In the genomic region with DNA sequence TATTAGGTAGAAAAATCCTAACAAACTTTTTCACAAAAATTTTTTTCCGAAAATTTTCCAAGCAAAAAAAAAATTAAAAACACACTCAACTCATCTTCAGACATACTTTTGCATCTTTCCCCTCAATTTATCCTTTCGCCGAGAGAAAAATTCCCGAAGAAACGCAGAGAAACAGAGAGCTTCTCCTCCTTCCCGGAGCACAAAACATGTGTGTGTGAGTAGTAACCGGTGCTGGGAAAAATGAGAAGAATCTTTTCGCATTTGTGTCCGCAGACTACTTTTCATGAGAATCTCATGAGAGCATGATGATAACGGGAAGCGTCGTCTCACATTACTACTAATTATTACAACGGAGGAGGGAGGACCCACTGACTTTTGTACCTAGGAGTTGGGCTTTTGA, we compare ENCODE assay signal across 6 worm cellular contexts.
TF ChIP-seq lines count a peak whose summit lies in the region.

No protein-coding gene starts in this region.

TF ChIP-seq in whole organism, L1 larva, 84 proteins besides CTCF, POLR2A, EP300 and RAD21 (continues in another document):
- TF ChIP-seq mep-1 (tag; optimal IDR thresholded peaks at IDR 0.05; lab: Kevin White, UChicago) (peak; percentile 41), blmp-1 (tag; optimal IDR thresholded peaks at IDR 0.05; lab: Kevin White, UChicago) (no peak), nhr-71 (tag; optimal IDR thresholded peaks at IDR 0.05; lab: Kevin White, UChicago) (peak; percentile 58), aly-2 (tag; optimal IDR thresholded peaks at IDR 0.05; lab: Kevin White, UChicago) (no peak), ceh-90 (tag; optimal IDR thresholded peaks at IDR 0.05; lab: Kevin White, UChicago) (no peak), unc-98 (GFP tag; IDR thresholded peaks at IDR 0.05; lab: Robert Waterston, UW) (peak; percentile 16; the same call in 1 of the 2 replicates), nhr-19 (GFP tag; conservative IDR thresholded peaks at IDR 0.05; lab: Robert Waterston, UW) (no peak; the same call in 1 of the 2 replicates), lsy-2 (tag; optimal IDR thresholded peaks at IDR 0.05; lab: Kevin White, UChicago) (peak in 1 of 2 experiments; percentile 36), lin-14 (GFP tag; optimal IDR thresholded peaks at IDR 0.05; lab: Kevin White, UChicago) (peak; percentile 67), nhr-84 (tag; optimal IDR thresholded peaks at IDR 0.05; lab: Kevin White, UChicago) (no peak), ztf-11 (tag; optimal IDR thresholded peaks at IDR 0.05; lab: Kevin White, UChicago) (no peak), dpl-1 (GFP tag; optimal IDR thresholded peaks at IDR 0.05; lab: Kevin White, UChicago) (no peak), dsc-1 (tag; optimal IDR thresholded peaks at IDR 0.05; lab: Kevin White, UChicago) (peak; percentile 85), ets-5 (GFP tag; IDR thresholded peaks at IDR 0.05; lab: Robert Waterston, UW) (no peak)

TF ChIP-seq in whole organism, L2 larva, 48 proteins besides CTCF, POLR2A, EP300 and RAD21:
- TF ChIP-seq egl-27 (tag; optimal IDR thresholded peaks at IDR 0.05; lab: Kevin White, UChicago) (no peak), nhr-129 (tag; optimal IDR thresholded peaks at IDR 0.05; lab: Kevin White, UChicago) (peak; percentile 51), F13H6.1 (tag; optimal IDR thresholded peaks at IDR 0.05; lab: Kevin White, UChicago) (peak; percentile 57), unc-55 (GFP tag; optimal IDR thresholded peaks at IDR 0.05; lab: Kevin White, UChicago) (peak; percentile 16), nhr-23 (tag; optimal IDR thresholded peaks at IDR 0.05; lab: Kevin White, UChicago) (no peak), lsy-2 (tag; optimal IDR thresholded peaks at IDR 0.05; lab: Kevin White, UChicago) (peak in 1 of 2 experiments; percentile 33), C34F6.9 (tag; optimal IDR thresholded peaks at IDR 0.05; lab: Kevin White, UChicago) (peak; percentile 4), nhr-237 (tag; optimal IDR thresholded peaks at IDR 0.05; lab: Kevin White, UChicago) (no peak)

TF ChIP-seq in whole organism, L3 larva, 47 proteins besides CTCF, POLR2A, EP300 and RAD21:
- TF ChIP-seq nfya-1 (tag; optimal IDR thresholded peaks at IDR 0.05; lab: Kevin White, UChicago; ENCODE audit: insufficient read depth) (peak; percentile 16), unc-39 (tag; optimal IDR thresholded peaks at IDR 0.05; lab: Kevin White, UChicago) (no peak), elt-2 (tag; optimal IDR thresholded peaks at IDR 0.05; lab: Kevin White, UChicago) (no peak)
TF ChIP-seq in whole organism, L3 larva: peak in this region for 1.

TF ChIP-seq in whole organism, L4 larva, 104 proteins besides CTCF, POLR2A, EP300 and RAD21:
- TF ChIP-seq lsy-2 (tag; optimal IDR thresholded peaks at IDR 0.05; lab: Kevin White, UChicago) = peak in 1 of 2 experiments; percentile 12
- no peak for TF ChIP-seq ces-1 (GFP tag; optimal IDR thresholded peaks at IDR 0.05; lab: Kevin White, UChicago)
- TF ChIP-seq dmd-9 (GFP tag; IDR thresholded peaks at IDR 0.05; lab: Robert Waterston, UW) = no peak
- TF ChIP-seq hlh-30 (tag; optimal IDR thresholded peaks at IDR 0.05; lab: Kevin White, UChicago; ENCODE audit: insufficient read depth) = peak; percentile 2
- TF ChIP-seq nhr-10 (tag; optimal IDR thresholded peaks at IDR 0.05; lab: Kevin White, UChicago) = no peak
- no peak for TF ChIP-seq F44E2.7 (GFP tag; IDR thresholded peaks at IDR 0.05; lab: Robert Waterston, UW)
- no peak for TF ChIP-seq madf-9 (GFP tag; conservative IDR thresholded peaks at IDR 0.05; lab: Robert Waterston, UW)
- TF ChIP-seq jun-1 (tag; optimal IDR thresholded peaks at IDR 0.05; lab: Kevin White, UChicago) = no peak
- TF ChIP-seq F10B5.3 (tag; optimal IDR thresholded peaks at IDR 0.05; lab: Kevin White, UChicago) = no peak
- TF ChIP-seq sdz-12 (GFP tag; optimal IDR thresholded peaks at IDR 0.05; lab: Kevin White, UChicago) = no peak

TF ChIP-seq in whole organism, late embryonic, 69 proteins besides CTCF, POLR2A, EP300 and RAD21:
- TF ChIP-seq tbx-7 (tag; optimal IDR thresholded peaks at IDR 0.05; lab: Kevin White, UChicago) (no peak), hlh-8 (tag; optimal IDR thresholded peaks at IDR 0.05; lab: Kevin White, UChicago) (peak; percentile 53), ceh-18 (tag; optimal IDR thresholded peaks at IDR 0.05; lab: Kevin White, UChicago) (peak; percentile 9)

TF ChIP-seq in whole organism, mixed stage, embryonic, 35 proteins besides CTCF, POLR2A, EP300 and RAD21:
- peak; percentile 7 for TF ChIP-seq unc-120 (tag; optimal IDR thresholded peaks at IDR 0.05; lab: Kevin White, UChicago; ENCODE audit: poor library complexity, severe bottlenecking)
- no peak for TF ChIP-seq sptf-1 (tag; optimal IDR thresholded peaks at IDR 0.05; lab: Kevin White, UChicago)
- no peak for TF ChIP-seq pha-4 (tag; optimal IDR thresholded peaks at IDR 0.05; lab: Kevin White, UChicago)
- no peak for TF ChIP-seq nhr-237 (tag; optimal IDR thresholded peaks at IDR 0.05; lab: Kevin White, UChicago)
- no peak for TF ChIP-seq mab-5 (tag; optimal IDR thresholded peaks at IDR 0.05; lab: Kevin White, UChicago)
- TF ChIP-seq mls-2 (tag; optimal IDR thresholded peaks at IDR 0.05; lab: Kevin White, UChicago) = no peak
- TF ChIP-seq M03D4.4 (tag; optimal IDR thresholded peaks at IDR 0.05; lab: Kevin White, UChicago) = no peak
- no peak for TF ChIP-seq sem-2 (GFP tag; optimal IDR thresholded peaks at IDR 0.05; lab: Kevin White, UChicago)
- no peak for TF ChIP-seq nhr-12 (tag; optimal IDR thresholded peaks at IDR 0.05; lab: Kevin White, UChicago)
- peak; percentile 7 for TF ChIP-seq hlh-1 (tag; optimal IDR thresholded peaks at IDR 0.05; lab: Kevin White, UChicago)
- no peak for TF ChIP-seq blmp-1 (tag; optimal IDR thresholded peaks at IDR 0.05; lab: Kevin White, UChicago)
- TF ChIP-seq ces-1 (GFP tag; optimal IDR thresholded peaks at IDR 0.05; lab: Kevin White, UChicago) = peak; percentile 34
- TF ChIP-seq ceh-83 (GFP tag; optimal IDR thresholded peaks at IDR 0.05; lab: Kevin White, UChicago) = no peak
- no peak for TF ChIP-seq zip-8 (tag; optimal IDR thresholded peaks at IDR 0.05; lab: Kevin White, UChicago)
- no peak for TF ChIP-seq unc-39 (tag; optimal IDR thresholded peaks at IDR 0.05; lab: Kevin White, UChicago)
- no peak for TF ChIP-seq lin-13 (tag; optimal IDR thresholded peaks at IDR 0.05; lab: Kevin White, UChicago)
TF ChIP-seq in whole organism, mixed stage, embryonic: peak in this region for 3.
